Fruit fly (Drosophila melanogaster): ENCODE measurements around the gene muc.

DNA sequence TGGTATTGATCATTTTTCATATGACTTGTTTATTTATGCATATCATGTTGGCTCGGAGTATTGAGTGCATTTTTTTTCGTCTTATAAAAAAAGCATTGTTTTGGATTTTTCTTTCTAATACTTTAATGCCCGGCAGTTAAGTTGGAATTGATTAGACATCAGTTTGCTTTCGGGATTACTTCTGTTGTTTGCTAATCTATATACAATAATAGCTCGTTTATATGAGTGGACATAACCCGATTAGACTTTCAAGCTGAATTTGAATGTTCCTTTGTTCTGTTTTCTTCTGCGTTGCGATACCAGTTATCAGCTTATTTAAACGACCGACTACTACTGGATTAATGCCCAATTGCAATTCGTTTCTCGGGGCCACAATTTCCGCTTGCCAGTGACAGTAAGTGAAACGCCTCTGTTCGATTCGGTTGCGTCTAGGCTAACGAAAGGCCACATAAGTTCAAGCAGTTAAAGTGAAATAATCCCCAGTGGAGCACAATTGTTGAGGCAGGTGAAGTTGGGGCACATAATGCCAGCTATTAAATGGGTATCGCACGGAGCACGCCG lies 13.9 kb downstream of the muc start:
- TF ChIP-seq CTCF (optimal IDR thresholded peaks at IDR 0.05): no peak
- TF ChIP-seq CG8478 (optimal IDR thresholded peaks at IDR 0.05): no peak
